Worm (Caenorhabditis elegans) whole organism, dauer: ENCODE measurements around the gene sumv-1.

ENCODE experiments used
- unc-62 ChIP-seq: sonication (generic microtip); optimal IDR thresholded peaks from 2 replicates; lab custom pipeline; 2017; ENCODE audit warnings: missing biosample characterization, missing genetic modification reagents, missing genetic modification characterization

Gene sumv-1

DNA sequence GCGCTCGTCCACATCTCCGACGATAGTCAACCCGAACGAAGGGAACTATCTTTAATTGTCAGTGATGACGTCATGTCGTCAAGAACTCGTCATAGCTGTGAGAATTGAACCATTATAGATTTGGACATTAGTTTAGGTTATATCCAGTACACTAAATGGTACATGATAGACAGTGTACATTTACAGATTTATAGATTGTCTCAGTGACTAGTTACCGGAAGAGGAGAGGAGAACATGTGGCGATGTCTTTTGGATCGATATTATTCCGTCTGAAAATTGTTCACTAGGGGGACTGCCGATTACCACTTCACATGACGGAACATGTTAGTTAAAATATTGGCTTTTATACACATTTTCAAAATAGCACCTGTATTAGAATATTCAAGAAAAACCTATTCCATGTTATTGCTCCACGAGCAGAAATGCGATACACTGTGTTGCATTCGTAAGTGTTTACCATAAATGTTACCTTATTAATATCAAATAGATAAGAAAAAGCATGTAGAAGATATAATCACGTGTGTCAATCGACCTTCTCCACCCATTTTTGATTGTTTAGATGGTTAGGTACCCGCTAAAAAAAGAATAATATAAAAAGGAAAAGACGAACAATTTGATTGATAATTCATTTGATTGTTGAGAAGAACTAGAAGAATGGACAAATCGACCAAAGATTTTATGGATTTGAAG lies 13.4 kb upstream of the sumv-1 start, which contains the start of gene ZC395.5:
Gene ZC395.5, plus strand, starts transcription at position 632 of the 690 bp plus-strand sequence.
- TF ChIP-seq unc-62 (GFP tag; lab: Kevin White, UChicago), result no peak

DNA sequence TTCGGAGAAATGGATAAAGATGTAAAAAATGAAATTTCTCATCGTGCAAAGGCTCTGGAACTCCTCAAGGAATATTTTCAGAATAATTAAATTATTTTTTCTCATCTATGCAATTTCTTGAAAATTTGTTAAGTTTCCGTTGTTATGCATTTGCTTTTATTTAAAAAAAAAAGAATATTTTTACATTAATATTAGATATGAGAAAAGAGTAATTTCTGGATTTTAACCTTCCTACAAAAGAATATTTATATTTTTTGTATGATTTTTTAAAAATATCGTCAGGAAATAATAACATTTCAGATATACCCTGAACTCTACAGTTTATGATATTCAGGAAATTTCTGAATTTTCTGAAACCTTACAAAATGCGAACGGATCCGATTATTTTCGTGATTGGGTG lies 10.8 kb upstream of the sumv-1 start, which contains the start of gene gro-1:
Gene gro-1, plus strand, starts transcription at position 301 of the 400 bp plus-strand sequence.
- no peak for TF ChIP-seq unc-62 (GFP tag; lab: Kevin White, UChicago)

DNA sequence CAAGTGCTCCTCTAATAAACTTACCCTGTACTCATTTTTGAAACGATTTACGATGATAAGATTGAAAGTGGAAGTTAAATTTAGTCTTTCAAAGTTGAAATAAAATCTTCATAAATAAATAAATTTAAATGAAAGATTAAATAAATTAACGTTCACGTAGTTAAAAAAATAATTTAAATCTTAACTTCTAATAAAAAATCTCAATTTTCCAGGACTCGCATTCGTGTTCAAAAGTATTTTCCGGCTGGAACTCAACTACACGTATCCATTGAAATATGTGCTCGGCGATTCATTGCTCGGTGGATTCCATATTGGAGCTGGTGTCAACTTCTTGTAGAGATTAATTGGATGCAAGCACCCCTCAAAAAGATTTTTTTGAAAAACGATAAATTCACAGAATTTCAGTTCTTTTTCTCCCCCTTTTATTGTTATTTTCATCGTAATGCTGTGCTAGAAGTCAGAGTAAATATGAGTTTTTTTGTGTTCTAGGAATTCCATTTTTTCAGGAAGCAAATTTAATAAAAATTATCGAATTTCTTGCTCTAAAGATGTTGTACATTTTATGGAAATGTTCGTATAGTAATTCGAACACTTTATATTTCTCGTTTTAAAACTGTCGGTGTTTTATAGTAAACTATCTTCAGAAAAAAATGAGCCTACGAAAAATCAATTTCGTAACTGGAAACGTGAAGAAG lies 9.5 kb upstream of the sumv-1 start, which contains the start of the genes C34E10.9 and hap-1:
Gene C34E10.9, minus strand, starts transcription at position 101 of the 695 bp plus-strand sequence.
Gene hap-1, plus strand, starts transcription at position 645 of the 695 bp plus-strand sequence.
- no peak for TF ChIP-seq unc-62 (GFP tag; lab: Kevin White, UChicago)

DNA sequence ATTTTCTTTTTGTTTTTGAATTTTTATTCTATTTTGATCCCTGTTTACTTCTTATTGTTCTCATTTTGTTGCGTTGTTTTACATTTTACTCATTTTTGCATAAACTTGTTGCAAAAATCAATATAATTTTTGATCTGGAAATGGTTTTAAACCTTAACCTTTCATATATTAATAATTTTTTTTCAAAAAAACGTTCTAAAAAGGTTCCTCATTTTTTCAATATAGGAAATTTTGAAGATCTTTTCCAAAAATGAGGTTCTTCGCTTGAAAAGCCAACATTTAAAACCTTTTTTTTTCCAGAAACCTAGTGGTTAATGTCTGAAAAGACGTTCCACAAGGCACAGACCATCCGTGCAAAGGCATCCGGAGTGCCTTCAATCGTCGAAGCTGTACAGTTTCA lies 6.4 kb upstream of the sumv-1 start, which contains the start of gene gop-3:
Gene gop-3, plus strand, starts transcription at position 301 of the 400 bp plus-strand sequence.
- TF ChIP-seq unc-62 (GFP tag; lab: Kevin White, UChicago), result no peak

DNA sequence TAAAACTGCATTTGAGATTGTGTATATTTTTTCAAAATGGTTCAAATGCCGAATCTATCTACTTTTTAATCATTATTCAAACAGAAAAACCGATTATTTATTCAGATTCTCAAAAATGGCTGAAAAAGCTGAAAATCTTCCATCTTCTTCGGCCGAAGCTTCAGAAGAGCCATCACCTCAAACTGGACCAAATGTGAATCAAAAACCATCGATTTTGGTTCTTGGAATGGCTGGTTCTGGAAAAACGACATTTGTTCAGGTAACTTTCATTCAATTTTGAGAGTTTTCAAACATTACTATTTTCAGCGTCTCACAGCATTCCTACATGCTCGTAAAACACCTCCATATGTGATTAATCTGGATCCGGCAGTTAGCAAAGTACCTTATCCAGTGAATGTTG lies 4.9 kb upstream of the sumv-1 start, which contains the start of gene gop-2:
Gene gop-2, plus strand, starts transcription at position 106 of the 400 bp plus-strand sequence.
- TF ChIP-seq unc-62 (GFP tag; lab: Kevin White, UChicago), result no peak

DNA sequence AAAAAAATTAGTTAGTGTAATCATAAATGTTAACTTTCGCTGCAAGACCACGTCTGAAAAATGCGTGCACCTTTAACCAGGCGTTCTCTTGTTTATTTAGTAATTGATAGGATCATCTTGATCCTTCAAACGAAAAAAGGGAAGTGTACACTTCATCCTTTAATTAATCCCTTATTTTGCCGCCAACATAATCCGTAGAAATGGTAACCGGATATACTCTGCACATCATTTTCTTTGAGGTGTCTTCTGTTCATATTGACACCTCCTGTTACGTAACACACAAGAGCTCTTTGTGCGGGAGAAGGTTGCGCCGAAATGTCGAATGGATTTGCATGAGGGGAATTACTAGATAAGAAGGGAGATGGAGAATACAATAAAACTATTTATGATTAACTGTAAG lies 5.3 kb downstream of the sumv-1 start:
- no peak for TF ChIP-seq unc-62 (GFP tag; lab: Kevin White, UChicago)

DNA sequence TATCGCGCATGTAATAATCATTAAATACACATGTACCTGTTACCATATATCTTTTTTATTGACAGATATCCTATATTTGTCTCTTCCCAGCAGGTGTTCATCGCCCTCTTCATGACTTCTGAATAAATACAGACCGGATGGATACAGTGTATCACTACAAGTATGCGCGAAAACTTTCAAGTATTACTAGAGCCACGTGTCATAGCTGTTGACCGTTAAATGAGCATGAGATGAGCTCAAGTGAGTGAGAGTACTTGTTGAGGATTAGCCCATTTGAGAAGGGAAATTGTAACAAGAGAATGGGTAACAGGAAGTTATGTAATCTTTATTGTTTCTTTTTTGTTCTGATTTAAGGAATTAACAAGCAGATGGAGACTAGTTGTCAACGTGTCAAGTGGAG lies 8.9 kb downstream of the sumv-1 start:
- TF ChIP-seq unc-62 (GFP tag; lab: Kevin White, UChicago), result no peak

DNA sequence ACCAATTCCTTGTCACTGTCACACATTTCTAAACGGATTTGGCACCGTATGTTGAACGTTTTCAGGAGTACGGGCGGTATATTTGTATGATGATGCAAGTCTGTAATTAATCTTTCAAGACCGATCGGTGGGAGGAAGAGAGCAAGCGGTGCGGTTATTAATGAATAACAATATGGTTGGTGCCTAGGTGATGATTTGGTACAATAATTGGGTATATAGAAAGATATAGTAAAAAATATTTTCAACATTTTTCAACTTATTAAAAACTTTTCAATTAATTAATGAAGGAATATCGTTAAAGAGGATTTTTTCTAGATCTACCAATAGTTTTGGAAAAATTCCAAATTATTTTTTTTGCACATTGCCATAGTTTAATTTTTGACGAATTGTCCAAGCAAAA lies 9.4 kb downstream of the sumv-1 start, which contains the start of gene cnd-1:
Gene cnd-1, minus strand, starts transcription at position 101 of the 400 bp plus-strand sequence.
- TF ChIP-seq unc-62 (GFP tag; lab: Kevin White, UChicago), result no peak

DNA sequence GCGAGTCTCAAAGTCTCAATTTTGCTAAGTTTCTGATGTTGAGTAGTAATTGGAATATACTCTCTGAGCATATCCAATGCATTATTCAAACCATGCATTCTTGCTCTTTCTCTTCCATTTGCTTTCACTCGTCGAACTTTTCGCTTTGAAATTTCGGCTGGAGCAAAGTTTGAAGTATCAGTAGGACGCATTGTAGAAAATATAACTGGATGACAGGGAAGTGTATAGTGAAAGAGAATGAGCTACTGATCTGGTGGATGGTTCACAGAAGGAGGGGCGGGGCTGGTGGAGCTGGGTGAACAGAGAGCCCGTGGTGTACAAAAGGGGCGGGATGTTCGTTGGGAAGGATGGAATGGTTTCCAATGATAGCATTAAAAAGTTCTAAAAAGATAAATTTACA lies 12.1 kb downstream of the sumv-1 start:
- no peak for TF ChIP-seq unc-62 (GFP tag; lab: Kevin White, UChicago)

DNA sequence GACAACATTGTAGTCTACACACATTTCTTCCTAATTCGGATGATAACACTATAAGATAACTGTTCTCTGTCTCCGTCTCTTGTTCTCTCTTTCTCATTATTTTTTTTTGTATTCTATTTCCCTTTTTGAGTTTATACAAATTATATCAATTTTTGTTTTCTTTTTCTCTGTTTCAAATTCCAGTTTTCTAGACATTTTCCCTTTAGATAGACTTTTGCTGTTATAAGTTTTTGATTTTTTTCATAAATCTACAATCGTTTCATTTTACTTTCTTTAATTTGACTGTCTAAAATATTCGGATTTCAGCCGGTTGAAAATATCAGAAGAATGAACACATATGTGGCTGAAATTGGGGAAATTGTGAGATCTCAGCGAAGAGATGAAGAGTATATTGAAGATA lies 17.9 kb downstream of the sumv-1 start, which contains the start of gene prx-10:
Gene prx-10, plus strand, starts transcription at position 301 of the 400 bp plus-strand sequence.
- TF ChIP-seq unc-62 (GFP tag; lab: Kevin White, UChicago), result no peak

DNA sequence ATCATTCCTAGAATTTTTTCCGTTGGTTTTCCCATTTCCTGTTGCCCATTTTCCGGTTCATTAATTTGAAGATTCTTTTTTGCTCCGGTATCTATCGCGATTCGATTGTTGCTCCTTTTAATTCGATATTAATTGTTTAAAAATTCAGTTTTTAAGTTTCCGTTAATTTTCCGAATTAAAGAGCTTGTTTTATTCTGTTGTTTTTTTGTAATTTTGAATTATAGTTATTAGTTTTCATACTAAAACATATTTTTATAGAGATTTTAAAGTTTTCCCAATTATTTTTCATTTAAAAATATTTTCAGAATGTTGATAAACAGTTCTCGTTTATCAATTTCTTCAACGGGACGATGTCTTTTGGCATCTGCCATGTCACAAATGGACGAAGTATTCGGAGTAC lies 19.7 kb downstream of the sumv-1 start, which contains the start of gene mrps-26:
Gene mrps-26, plus strand, starts transcription at position 301 of the 400 bp plus-strand sequence.
- TF ChIP-seq unc-62 (GFP tag; lab: Kevin White, UChicago), result no peak

DNA sequence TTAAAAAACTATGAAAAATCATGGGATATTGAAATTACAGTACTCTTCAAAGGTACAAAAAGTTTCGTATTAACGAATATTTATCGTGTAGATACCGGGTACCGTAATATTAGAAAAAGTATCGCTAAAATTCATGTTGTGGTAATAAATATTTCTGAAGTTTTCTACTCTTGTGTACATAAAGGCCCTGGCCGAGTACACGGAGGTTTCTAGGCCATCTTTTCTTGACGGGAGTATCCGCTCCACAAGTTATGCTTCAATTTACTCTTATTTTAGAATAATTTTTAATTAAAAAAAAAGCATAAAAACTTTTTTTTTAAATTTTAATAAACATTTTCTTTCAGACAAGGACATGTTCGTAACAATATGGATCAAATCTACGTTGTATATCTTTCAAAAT lies 20.8 kb downstream of the sumv-1 start:
- no peak for TF ChIP-seq unc-62 (GFP tag; lab: Kevin White, UChicago)

DNA sequence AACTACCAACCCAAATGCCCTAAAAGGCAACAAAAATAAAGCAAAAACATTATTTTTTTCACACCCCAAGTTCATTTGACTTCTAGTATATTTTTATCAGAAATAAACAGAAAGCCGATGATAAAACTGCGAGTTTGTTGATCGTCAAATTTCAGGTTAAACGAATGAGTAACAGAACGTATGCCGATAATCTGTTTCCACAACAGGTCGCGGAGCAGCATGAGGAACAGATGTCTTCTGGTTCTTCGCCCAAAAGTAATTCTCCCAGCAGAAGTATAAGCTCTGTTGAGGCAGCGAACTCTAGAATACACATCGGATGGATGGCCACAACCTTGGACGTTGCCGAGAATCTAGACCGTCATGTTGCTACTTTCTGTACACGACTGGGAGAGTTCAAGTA lies 23.6 kb downstream of the sumv-1 start, which contains the start of gene prmt-5:
Gene prmt-5, plus strand, starts transcription at position 141 of the 400 bp plus-strand sequence.
- TF ChIP-seq unc-62 (GFP tag; lab: Kevin White, UChicago), result no peak

DNA sequence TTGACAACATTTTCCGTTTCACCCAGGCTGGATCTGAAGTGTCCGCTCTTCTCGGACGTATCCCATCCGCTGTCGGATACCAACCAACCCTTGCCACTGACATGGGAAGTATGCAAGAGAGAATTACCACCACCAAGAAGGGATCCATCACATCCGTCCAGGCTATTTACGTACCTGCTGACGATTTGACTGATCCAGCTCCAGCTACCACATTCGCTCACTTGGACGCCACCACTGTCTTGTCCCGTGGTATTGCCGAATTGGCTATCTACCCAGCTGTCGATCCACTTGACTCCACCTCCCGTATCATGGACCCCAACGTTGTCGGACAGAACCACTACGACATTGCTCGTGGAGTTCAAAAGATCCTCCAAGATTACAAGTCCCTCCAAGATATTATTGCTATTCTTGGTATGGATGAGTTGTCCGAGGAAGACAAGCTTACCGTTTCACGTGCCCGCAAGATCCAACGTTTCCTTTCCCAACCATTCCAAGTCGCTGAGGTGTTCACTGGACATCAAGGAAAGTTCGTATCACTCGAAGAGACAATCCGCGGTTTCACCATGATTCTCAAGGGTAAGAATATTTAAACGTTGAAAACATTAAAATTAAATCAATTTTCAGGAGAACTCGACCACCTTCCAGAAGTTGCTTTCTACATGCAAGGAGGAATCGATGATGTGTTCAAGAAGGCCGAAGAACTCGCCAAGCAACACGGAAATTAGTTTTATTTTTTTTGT lies 24.3 kb downstream of the sumv-1 start:
- TF ChIP-seq unc-62 (GFP tag; lab: Kevin White, UChicago), result no peak

DNA sequence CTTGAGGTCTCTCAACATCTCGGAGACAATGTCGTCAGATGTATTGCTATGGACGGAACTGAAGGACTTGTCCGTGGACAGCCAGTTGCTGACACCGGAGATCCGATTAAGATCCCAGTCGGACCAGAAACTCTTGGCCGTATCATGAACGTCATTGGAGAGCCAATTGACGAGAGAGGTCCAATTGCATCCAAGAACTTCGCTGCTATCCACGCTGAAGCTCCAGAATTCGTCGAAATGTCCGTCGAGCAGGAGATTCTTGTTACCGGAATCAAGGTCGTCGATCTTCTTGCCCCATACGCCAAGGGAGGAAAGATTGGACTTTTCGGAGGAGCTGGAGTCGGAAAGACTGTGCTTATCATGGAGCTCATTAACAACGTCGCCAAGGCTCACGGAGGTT lies 25.1 kb downstream of the sumv-1 start:
- no peak for TF ChIP-seq unc-62 (GFP tag; lab: Kevin White, UChicago)
